Fruit fly (Drosophila melanogaster) whole organism, wandering third instar larva: ENCODE measurements around the gene TyrR.

Source experiments
- Abd-B ChIP-seq: fragments of >200 bp; optimal IDR thresholded peaks from 2 replicates; lab custom pipeline; 2017; ENCODE audit warnings: missing biosample characterization, missing genetic modification characterization
- CG32264 ChIP-seq: fragments of 200-800 bp; sonication (Bioruptor generic); optimal IDR thresholded peaks from 2 replicates; lab custom pipeline; 2016; ENCODE audit warnings: missing biosample characterization, missing genetic modification characterization
- CG9705 ChIP-seq: fragments of 200-800 bp; sonication (Bioruptor generic); optimal IDR thresholded peaks from 2 replicates; lab custom pipeline; 2018; ENCODE audit warnings: missing biosample characterization, mild to moderate bottlenecking, missing genetic modification characterization
- CrebA ChIP-seq: fragments of 200-800 bp; sonication (Bioruptor generic); optimal IDR thresholded peaks from 2 replicates; lab custom pipeline; 2016; ENCODE audit warnings: missing biosample characterization, mild to moderate bottlenecking, missing genetic modification characterization, borderline replicate concordance
- Dfd ChIP-seq: fragments of >200 bp; optimal IDR thresholded peaks from 2 replicates; lab custom pipeline; 2017; ENCODE audit warnings: missing biosample characterization, missing genetic modification characterization
- Dif ChIP-seq: fragments of 200-275, 200-300 bp; sonication (Bioruptor generic); optimal IDR thresholded peaks from 2 replicates; lab custom pipeline; 2018; ENCODE audit warnings: missing biosample characterization, missing genetic modification characterization; ENCODE audit not compliant: partially characterized antibody
- GATAd ChIP-seq: sonication (Bioruptor generic); optimal IDR thresholded peaks from 2 replicates; lab custom pipeline; 2016; ENCODE audit warnings: missing biosample characterization, missing genetic modification characterization
- HLH106 ChIP-seq: fragments of 200-800 bp; optimal IDR thresholded peaks from 3 replicates; lab custom pipeline; 2019; ENCODE audit warnings: missing biosample characterization, mild to moderate bottlenecking, missing genetic modification characterization, moderate library complexity
- Hr78 ChIP-seq: fragments of >200 bp; optimal IDR thresholded peaks from 2 replicates; lab custom pipeline; 2017; ENCODE audit warnings: missing biosample characterization, missing genetic modification characterization
- Hr83 ChIP-seq: fragments of 200-300 bp; sonication (Bioruptor generic); optimal IDR thresholded peaks from 2 replicates; lab custom pipeline; 2016; ENCODE audit warnings: missing biosample characterization, mild to moderate bottlenecking, missing genetic modification characterization, moderate library complexity; ENCODE audit not compliant: poor library complexity, severe bottlenecking
- Jra ChIP-seq: sonication (Bioruptor generic); optimal IDR thresholded peaks from 2 replicates; lab custom pipeline; 2016; ENCODE audit warnings: missing biosample characterization, missing genetic modification characterization
- Mio ChIP-seq: sonication (Bioruptor generic); optimal IDR thresholded peaks from 2 replicates; lab custom pipeline; 2016; ENCODE audit warnings: missing biosample characterization, missing genetic modification characterization
- Myc ChIP-seq: fragments of >200 bp; optimal IDR thresholded peaks from 2 replicates; lab custom pipeline; 2017
- N ChIP-seq: fragments of >200 bp; optimal IDR thresholded peaks from 2 replicates; lab custom pipeline; 2018; ENCODE audit warnings: missing biosample characterization, missing external identifiers, missing genetic modification characterization
- OdsH ChIP-seq: fragments of 200-800 bp; sonication (Bioruptor generic); optimal IDR thresholded peaks from 2 replicates; lab custom pipeline; 2016; ENCODE audit warnings: missing biosample characterization, mild to moderate bottlenecking, missing genetic modification characterization
- Rel ChIP-seq, 2 experiments: fragments of 200-800 bp; sonication (Bioruptor generic) in 1 of 2; optimal IDR thresholded peaks; 2 replicates in 1 of 2; 3 replicates in 1 of 2; lab custom pipeline; 2016 to 2019; ENCODE audit warnings: mild to moderate bottlenecking in 2 of 2, missing biosample characterization in 2 of 2, missing genetic modification characterization in 2 of 2, moderate library complexity in 1 of 2
- Sp1 ChIP-seq: fragments of 200-800 bp; sonication (Bioruptor generic); optimal IDR thresholded peaks from 3 replicates; lab custom pipeline; 2019; ENCODE audit warnings: missing biosample characterization, mild to moderate bottlenecking, missing genetic modification characterization, moderate library complexity
- Vsx2 ChIP-seq: fragments of 200-300, 225-300 bp; sonication (Bioruptor generic); optimal IDR thresholded peaks from 2 replicates; lab custom pipeline; 2018; ENCODE audit warnings: missing biosample characterization, missing genetic modification characterization; ENCODE audit not compliant: partially characterized antibody
- br ChIP-seq: fragments of 200-800 bp; sonication (Bioruptor generic); optimal IDR thresholded peaks from 2 replicates; lab custom pipeline; 2016; ENCODE audit warnings: missing biosample characterization, missing genetic modification characterization
- brk ChIP-seq: fragments of 200-800 bp; sonication (Bioruptor generic); optimal IDR thresholded peaks from 2 replicates; lab custom pipeline; 2016; ENCODE audit warnings: missing biosample characterization, mild to moderate bottlenecking, missing genetic modification characterization
- dl ChIP-seq, 2 experiments: fragments of 175-275, 200-275 bp in 1 of 2; fragments of 200-275 bp in 1 of 2; sonication (Bioruptor generic); optimal IDR thresholded peaks; lab custom pipeline; 2018; ENCODE audit warnings: mild to moderate bottlenecking in 2 of 2, missing biosample characterization in 2 of 2, missing genetic modification characterization in 2 of 2, moderate library complexity in 2 of 2; ENCODE audit not compliant: partially characterized antibody in 2 of 2, insufficient read depth in 1 of 2
- dmrt93B ChIP-seq: fragments of 200-800 bp; sonication (Bioruptor generic); optimal IDR thresholded peaks from 2 replicates; lab custom pipeline; 2018; ENCODE audit warnings: missing biosample characterization, mild to moderate bottlenecking, missing genetic modification characterization
- dsf ChIP-seq: sonication (Bioruptor generic); optimal IDR thresholded peaks from 2 replicates; lab custom pipeline; 2016; ENCODE audit warnings: missing biosample characterization, missing genetic modification characterization, borderline replicate concordance
- ey ChIP-seq: fragments of 200-800 bp; sonication (Bioruptor generic); optimal IDR thresholded peaks from 2 replicates; lab custom pipeline; 2016; ENCODE audit warnings: missing biosample characterization, missing genetic modification characterization
- foxo ChIP-seq, 2 experiments: fragments of 200-800 bp; sonication (Bioruptor generic); optimal IDR thresholded peaks; 2 replicates in 1 of 2; 3 replicates in 1 of 2; lab custom pipeline; 2016 to 2017; ENCODE audit warnings: missing biosample characterization in 2 of 2, missing genetic modification characterization in 2 of 2
- fru ChIP-seq: fragments of 200-800 bp; sonication (Bioruptor generic); optimal IDR thresholded peaks from 3 replicates; lab custom pipeline; 2016; ENCODE audit warnings: missing biosample characterization, mild to moderate bottlenecking, missing genetic modification characterization
- h ChIP-seq: fragments of 200-800 bp; sonication (Bioruptor generic); optimal IDR thresholded peaks from 3 replicates; lab custom pipeline; 2016; ENCODE audit warnings: missing biosample characterization, mild to moderate bottlenecking, missing genetic modification characterization
- jim ChIP-seq: fragments of 175-275, 200-325 bp; sonication (Bioruptor generic); optimal IDR thresholded peaks from 2 replicates; lab custom pipeline; 2016; ENCODE audit warnings: missing biosample characterization, mild to moderate bottlenecking, missing genetic modification characterization
- lola ChIP-seq: fragments of >200 bp; optimal IDR thresholded peaks from 2 replicates; lab custom pipeline; 2017; ENCODE audit warnings: missing biosample characterization, missing genetic modification characterization
- pan ChIP-seq: fragments of >200 bp; optimal IDR thresholded peaks from 2 replicates; lab custom pipeline; 2017
- psq ChIP-seq: fragments of 200-800 bp; sonication (Bioruptor generic); optimal IDR thresholded peaks from 3 replicates; lab custom pipeline; 2017; ENCODE audit warnings: missing biosample characterization, mild to moderate bottlenecking, missing genetic modification characterization, moderate library complexity
- rgr ChIP-seq: fragments of 200-800 bp; sonication (Bioruptor generic); optimal IDR thresholded peaks from 3 replicates; lab custom pipeline; 2016; ENCODE audit warnings: missing biosample characterization, mild to moderate bottlenecking, missing genetic modification characterization
- sage ChIP-seq: fragments of 200-800 bp; sonication (Bioruptor generic); optimal IDR thresholded peaks from 2 replicates; lab custom pipeline; 2016; ENCODE audit warnings: missing biosample characterization, mild to moderate bottlenecking, missing genetic modification characterization
- sv ChIP-seq: fragments of 200-800 bp; sonication (Bioruptor generic); optimal IDR thresholded peaks from 3 replicates; lab custom pipeline; 2016; ENCODE audit warnings: missing biosample characterization, missing genetic modification characterization
- tai ChIP-seq: sonication (Bioruptor generic); optimal IDR thresholded peaks from 2 replicates; lab custom pipeline; 2016; ENCODE audit warnings: missing biosample characterization, missing genetic modification characterization
- usp ChIP-seq: fragments of >200 bp; optimal IDR thresholded peaks from 2 replicates; lab custom pipeline; 2017; ENCODE audit warnings: missing biosample characterization, missing genetic modification characterization
- woc ChIP-seq: sonication (Bioruptor generic); optimal IDR thresholded peaks from 2 replicates; lab custom pipeline; 2016; ENCODE audit warnings: missing biosample characterization, mild to moderate bottlenecking, missing genetic modification characterization

TyrR gene

DNA sequence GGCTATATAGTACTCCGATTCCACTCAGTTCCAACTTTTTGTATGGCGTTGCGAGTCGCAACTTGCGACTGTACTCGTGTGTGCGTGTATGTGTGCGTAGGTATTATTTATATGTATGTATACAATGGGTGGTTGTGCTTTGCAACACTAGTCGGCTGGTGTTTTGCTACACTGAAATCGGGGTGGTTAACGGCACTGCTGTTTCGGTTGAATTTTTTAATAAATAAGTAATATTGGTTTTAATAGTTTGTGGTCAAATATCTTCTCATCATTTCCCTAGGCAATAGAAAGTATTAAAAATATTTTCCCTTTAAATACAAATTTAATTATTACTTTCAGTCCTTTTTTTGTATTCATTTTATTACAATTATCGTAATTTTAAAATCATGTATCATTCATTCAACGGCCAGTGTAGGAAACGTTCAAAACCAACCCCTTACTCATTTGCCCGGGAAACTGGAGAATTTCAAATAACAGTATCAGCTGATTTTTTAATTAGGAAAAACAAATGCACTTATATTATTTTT lies 35.3 kb upstream of the TyrR start, which contains the start of gene CG7379 (continued):
- TF ChIP-seq woc (GFP tag; lab: Kevin White, UChicago) (peak; percentile 71), fru (peak; percentile 91), pan (lab: Kevin White, UChicago) (no peak), usp (no peak), rgr (peak; percentile 94), CG9705 (peak; percentile 83), sv (peak; percentile 85), dsf (GFP tag; lab: Kevin White, UChicago) (peak; percentile 86)

DNA sequence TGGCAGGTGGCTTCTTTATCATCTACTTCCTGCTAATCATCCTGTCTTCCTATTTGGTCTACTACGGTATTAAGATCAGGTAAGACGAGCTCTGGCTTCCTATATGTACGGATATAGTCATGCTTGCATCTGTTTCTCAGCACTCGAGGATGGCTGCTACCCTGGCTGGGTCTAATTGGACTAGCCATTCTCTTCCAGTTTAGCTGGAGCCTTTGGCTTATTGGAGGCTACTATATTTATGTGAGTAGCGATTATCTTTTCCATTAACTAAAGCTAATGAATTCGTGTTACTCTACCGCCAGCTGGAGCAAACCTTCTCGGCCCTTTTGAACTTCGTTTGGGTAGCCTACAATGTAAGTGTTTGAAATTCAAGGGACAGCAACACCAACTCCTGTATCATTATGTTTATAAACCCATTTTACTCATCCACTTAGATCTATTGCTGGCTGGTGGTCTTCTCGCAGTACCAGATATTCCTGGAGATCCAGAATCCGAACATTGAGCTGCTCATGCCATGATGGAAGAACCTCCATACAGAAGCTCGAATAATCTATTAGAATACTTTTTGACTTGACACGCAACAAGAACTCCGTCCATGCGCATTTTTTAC lies 32.7 kb upstream of the TyrR start:
- TF ChIP-seq Abd-B (GFP tag; lab: Kevin White, UChicago) (no peak), CG32264 (GFP tag; lab: Kevin White, UChicago) (no peak), CG9705 (no peak), HLH106 (tag; lab: Kevin White, UChicago) (no peak), GATAd (GFP tag; lab: Kevin White, UChicago) (no peak), OdsH (GFP tag; lab: Kevin White, UChicago) (no peak), Mio (no peak), usp (no peak), Vsx2 (no peak)

DNA sequence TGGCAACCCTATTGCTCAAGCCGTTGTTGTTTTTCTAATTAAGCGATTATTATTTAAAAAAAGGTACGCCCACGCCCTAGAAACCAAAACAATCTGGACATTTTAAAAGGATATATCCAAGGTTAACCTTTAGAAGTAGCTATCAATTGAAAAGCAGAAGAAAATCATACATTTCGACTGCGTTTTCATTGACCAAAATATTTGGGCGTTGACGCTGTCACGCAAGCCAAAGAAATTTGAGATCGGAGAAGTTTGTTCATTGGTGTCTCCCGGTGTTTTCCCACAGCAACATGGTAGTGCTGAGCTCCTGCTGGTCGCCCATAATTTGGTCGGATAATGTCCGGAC lies 32.1 kb upstream of the TyrR start, which contains the start of gene pasi1:
Gene pasi1, plus strand, starts transcription at position 1 of the 346 bp plus-strand sequence.
- no peak for TF ChIP-seq ey
- no peak for TF ChIP-seq Dif
- TF ChIP-seq CrebA (GFP tag; lab: Kevin White, UChicago): no peak
- TF ChIP-seq N: no peak
- no peak for TF ChIP-seq Rel (GFP tag; optimal IDR thresholded peaks at IDR 0.05; lab: Kevin White, UChicago)
- no peak for TF ChIP-seq Rel (tag; optimal IDR thresholded peaks at IDR 0.05; lab: Kevin White, UChicago)
- no peak for TF ChIP-seq CG9705
- no peak for TF ChIP-seq brk (GFP tag; lab: Kevin White, UChicago)
- TF ChIP-seq woc (GFP tag; lab: Kevin White, UChicago): no peak
- no peak for TF ChIP-seq dl (GFP tag; optimal IDR thresholded peaks at IDR 0.05; lab: Kevin White, UChicago; ENCODE audit: insufficient read depth in 1 of 2, partially characterized antibody in 2 of 2)
- no peak for TF ChIP-seq GATAd (GFP tag; lab: Kevin White, UChicago)
- no peak for TF ChIP-seq Hr78 (GFP tag; lab: Kevin White, UChicago)
- TF ChIP-seq lola (GFP tag; lab: Kevin White, UChicago): no peak
- TF ChIP-seq h (GFP tag; lab: Kevin White, UChicago): no peak
- no peak for TF ChIP-seq Abd-B (GFP tag; lab: Kevin White, UChicago)
- no peak for TF ChIP-seq foxo (GFP tag; optimal IDR thresholded peaks at IDR 0.05; lab: Kevin White, UChicago)
- no peak for TF ChIP-seq sv
- no peak for TF ChIP-seq rgr
- no peak for TF ChIP-seq Vsx2
- TF ChIP-seq, all 38 proteins: peak for 0

DNA sequence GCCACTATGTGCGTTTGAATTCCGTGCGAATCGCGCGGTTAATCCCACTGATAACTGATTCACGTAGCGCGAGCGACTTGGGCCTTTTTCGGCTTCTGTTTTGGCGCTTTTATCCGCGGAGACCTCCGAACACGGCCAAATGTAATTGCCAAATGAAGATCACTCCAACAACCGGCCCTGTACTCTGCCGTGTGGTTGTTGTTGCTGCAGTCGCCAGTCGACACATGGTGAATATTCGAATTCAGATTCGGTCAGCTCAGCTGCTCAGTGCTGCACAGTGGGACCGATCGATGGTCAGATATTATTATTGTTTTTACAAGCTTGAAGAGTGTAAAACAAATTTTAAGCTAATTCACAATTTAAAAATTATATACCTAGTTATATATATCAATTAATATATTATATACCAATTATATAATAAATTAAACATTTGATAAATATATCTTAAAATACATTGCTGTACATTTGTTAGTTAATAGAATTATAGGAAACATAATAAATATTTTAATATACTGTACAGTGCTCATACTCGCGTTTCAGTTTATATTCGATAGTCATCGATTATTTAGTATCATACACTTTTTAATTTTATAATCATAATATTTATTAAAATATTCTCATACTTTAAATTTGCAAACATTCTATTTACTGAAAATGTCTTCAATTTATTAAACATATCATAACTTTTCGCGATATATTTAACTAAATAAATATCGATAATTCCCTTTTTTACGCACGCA lies 31.5 kb upstream of the TyrR start, which contains the start of gene CG43102:
Gene CG43102, minus strand, starts transcription at position 156 of the 740 bp plus-strand sequence.
- no peak for TF ChIP-seq Jra (GFP tag; lab: Kevin White, UChicago)
- TF ChIP-seq Abd-B (GFP tag; lab: Kevin White, UChicago): no peak
- TF ChIP-seq ey: peak; percentile 34
- no peak for TF ChIP-seq brk (GFP tag; lab: Kevin White, UChicago)
- TF ChIP-seq Hr83: peak; percentile 75
- no peak for TF ChIP-seq Rel (GFP tag; optimal IDR thresholded peaks at IDR 0.05; lab: Kevin White, UChicago)
- TF ChIP-seq Rel (tag; optimal IDR thresholded peaks at IDR 0.05; lab: Kevin White, UChicago): peak; percentile 65
- TF ChIP-seq woc (GFP tag; lab: Kevin White, UChicago): peak; percentile 32
- peak in 1 of 2 experiments; percentile 76 for TF ChIP-seq foxo (GFP tag; optimal IDR thresholded peaks at IDR 0.05; lab: Kevin White, UChicago)
- TF ChIP-seq sv: peak; percentile 1
- TF ChIP-seq br (GFP tag; lab: Kevin White, UChicago): peak; percentile 44
- no peak for TF ChIP-seq N
- peak; percentile 65 for TF ChIP-seq rgr
- TF ChIP-seq lola (GFP tag; lab: Kevin White, UChicago): no peak
- TF ChIP-seq CG32264 (GFP tag; lab: Kevin White, UChicago): no peak
- no peak for TF ChIP-seq tai (GFP tag; lab: Kevin White, UChicago)
- TF ChIP-seq dsf (GFP tag; lab: Kevin White, UChicago): no peak
- TF ChIP-seq Mio: no peak
- peak; percentile 55 for TF ChIP-seq CG9705
- peak; percentile 59 for TF ChIP-seq h (GFP tag; lab: Kevin White, UChicago)
- peak; percentile 34 for TF ChIP-seq fru
- peak; percentile 52 for TF ChIP-seq psq (GFP tag; lab: Kevin White, UChicago)
- TF ChIP-seq sage (GFP tag; lab: Kevin White, UChicago): peak; percentile 42
- no peak for TF ChIP-seq jim
- no peak for TF ChIP-seq usp
- TF ChIP-seq Myc (lab: Kevin White, UChicago): no peak
- peak; percentile 70 for TF ChIP-seq Sp1 (GFP tag; lab: Kevin White, UChicago)
- no peak for TF ChIP-seq Dfd (GFP tag; lab: Kevin White, UChicago)
- TF ChIP-seq dl (GFP tag; optimal IDR thresholded peaks at IDR 0.05; lab: Kevin White, UChicago; ENCODE audit: insufficient read depth in 1 of 2, partially characterized antibody in 2 of 2): no peak
- TF ChIP-seq Dif: peak; percentile 61
- no peak for TF ChIP-seq pan (lab: Kevin White, UChicago)
- no peak for TF ChIP-seq GATAd (GFP tag; lab: Kevin White, UChicago)
- TF ChIP-seq dmrt93B (GFP tag; lab: Kevin White, UChicago): peak; percentile 16
- no peak for TF ChIP-seq Hr78 (GFP tag; lab: Kevin White, UChicago)
- no peak for TF ChIP-seq OdsH (GFP tag; lab: Kevin White, UChicago)
